Worm (Caenorhabditis elegans) whole organism, L1 larva: ENCODE measurements around the gene chw-1.

ENCODE experiments used
- aha-1 ChIP-seq: fragments of 150-350 bp; optimal IDR thresholded peaks from 2 replicates; lab custom pipeline; 2014; ENCODE audit warnings: missing biosample characterization, missing genetic modification characterization
- blmp-1 ChIP-seq: fragments of 150-350 bp; optimal IDR thresholded peaks from 2 replicates; lab custom pipeline; 2014; ENCODE audit warnings: missing biosample characterization, missing genetic modification characterization
- ceh-63 ChIP-seq: fragments of 200-800 bp; sonication (Bioruptor generic); optimal IDR thresholded peaks from 2 replicates; lab custom pipeline; 2018; ENCODE audit warnings: mild to moderate bottlenecking, missing genetic modification characterization, missing compliant biosample characterization
- ceh-90 ChIP-seq: sonication (generic microtip); optimal IDR thresholded peaks from 2 replicates; lab custom pipeline; 2016; ENCODE audit warnings: missing genetic modification characterization, missing compliant biosample characterization
- dsc-1 ChIP-seq: sonication (generic microtip); optimal IDR thresholded peaks from 2 replicates; lab custom pipeline; 2016; ENCODE audit warnings: mild to moderate bottlenecking, missing genetic modification characterization, missing compliant biosample characterization
- efl-3 ChIP-seq: fragments of 200-800 bp; sonication (Bioruptor generic); optimal IDR thresholded peaks from 2 replicates; lab custom pipeline; 2018; ENCODE audit warnings: mild to moderate bottlenecking, missing genetic modification characterization, missing compliant biosample characterization
- elt-2 ChIP-seq: sonication (generic microtip); optimal IDR thresholded peaks from 2 replicates; lab custom pipeline; 2016; ENCODE audit warnings: missing genetic modification characterization, mild to moderate bottlenecking, inconsistent platforms, missing compliant biosample characterization, missing genetic modification reagents
- elt-3 ChIP-seq, 6 experiments: fragments of 150-350 bp in 1 of 6; sonication (generic microtip); optimal IDR thresholded peaks; 2 replicates each; lab custom pipeline; 2017 to 2018; ENCODE audit warnings: missing biosample characterization in 6 of 6, missing genetic modification characterization in 6 of 6, inconsistent platforms in 1 of 6
- fkh-4 ChIP-seq: sonication (generic microtip); optimal IDR thresholded peaks from 2 replicates; lab custom pipeline; 2016; ENCODE audit warnings: missing compliant biosample characterization, missing genetic modification characterization, borderline replicate concordance
- fos-1 ChIP-seq: fragments of 150-350 bp; optimal IDR thresholded peaks from 2 replicates; lab custom pipeline; 2014; ENCODE audit warnings: missing biosample characterization, missing genetic modification characterization
- grh-1 ChIP-seq: fragments of 200-800 bp; sonication (Bioruptor generic); IDR thresholded peaks from 2 replicates; pipeline ENCODE4 v1.3.6; 2022; ENCODE audit warnings: missing genetic modification reagents, missing genetic modification characterization, missing compliant biosample characterization
- lin-14 ChIP-seq: fragments of 200-800 bp; sonication (Bioruptor generic); optimal IDR thresholded peaks from 2 replicates; lab custom pipeline; 2018; ENCODE audit warnings: mild to moderate bottlenecking, missing genetic modification characterization, moderate library complexity, missing compliant biosample characterization
- lin-15B ChIP-seq: fragments of 150-350 bp; sonication (generic microtip); optimal IDR thresholded peaks from 3 replicates; lab custom pipeline; 2014; ENCODE audit warnings: missing biosample characterization, missing genetic modification characterization
- lin-35 ChIP-seq, 2 experiments: fragments of 150-350 bp; optimal IDR thresholded peaks; 2 replicates each; lab custom pipeline; 2014; ENCODE audit warnings: missing biosample characterization in 2 of 2, missing genetic modification characterization in 2 of 2, missing genetic modification reagents in 2 of 2
- lsy-2 ChIP-seq, 2 experiments: fragments of 150-350 bp; optimal IDR thresholded peaks; 2 replicates each; lab custom pipeline; 2014; ENCODE audit warnings: missing biosample characterization in 2 of 2, missing genetic modification characterization in 2 of 2
- mab-9 ChIP-seq: fragments of 200-800 bp; sonication (Bioruptor generic); IDR thresholded peaks from 2 replicates; pipeline ENCODE4 v1.3.6; 2022; ENCODE audit warnings: missing genetic modification reagents, missing genetic modification characterization, missing compliant biosample characterization
- mdl-1 ChIP-seq, 2 experiments: fragments of 150-350 bp; optimal IDR thresholded peaks; 2 replicates each; lab custom pipeline; 2014 to 2017; ENCODE audit warnings: missing biosample characterization in 2 of 2, missing genetic modification characterization in 2 of 2, inconsistent platforms in 1 of 2
- mef-2 ChIP-seq: fragments of 150-350 bp; optimal IDR thresholded peaks from 2 replicates; lab custom pipeline; 2014; ENCODE audit warnings: missing biosample characterization, missing genetic modification characterization
- nhr-19 ChIP-seq: fragments of 200-800 bp; sonication (Bioruptor generic); conservative IDR thresholded peaks from 2 replicates; pipeline ENCODE4 v1.3.6; 2022; ENCODE audit warnings: missing genetic modification characterization, missing compliant biosample characterization
- nhr-20 ChIP-seq: sonication (generic microtip); optimal IDR thresholded peaks from 2 replicates; lab custom pipeline; 2016; ENCODE audit warnings: mild to moderate bottlenecking, missing genetic modification characterization, missing compliant biosample characterization
- nhr-237 ChIP-seq: fragments of 150-350 bp; optimal IDR thresholded peaks from 2 replicates; lab custom pipeline; 2014; ENCODE audit warnings: missing biosample characterization, missing genetic modification characterization
- nhr-47 ChIP-seq: sonication (generic microtip); optimal IDR thresholded peaks from 2 replicates; lab custom pipeline; 2016; ENCODE audit warnings: mild to moderate bottlenecking, missing genetic modification characterization, moderate library complexity, missing compliant biosample characterization
- nhr-71 ChIP-seq: sonication (generic microtip); optimal IDR thresholded peaks from 2 replicates; lab custom pipeline; 2016; ENCODE audit warnings: mild to moderate bottlenecking, missing genetic modification characterization, moderate library complexity, missing compliant biosample characterization
- nhr-76 ChIP-seq: sonication (generic microtip); optimal IDR thresholded peaks from 2 replicates; lab custom pipeline; 2017; ENCODE audit warnings: missing biosample characterization, missing genetic modification characterization
- nhr-77 ChIP-seq: fragments of 150-350 bp; optimal IDR thresholded peaks from 2 replicates; lab custom pipeline; 2014; ENCODE audit warnings: missing biosample characterization, missing genetic modification characterization
- nhr-85 ChIP-seq: sonication (generic microtip); peaks from one replicate; lab custom pipeline; 2016; ENCODE audit warnings: missing genetic modification characterization, inconsistent platforms, missing compliant biosample characterization
- pqm-1 ChIP-seq: sonication (generic microtip); optimal IDR thresholded peaks from 3 replicates; lab custom pipeline; 2017; ENCODE audit warnings: missing biosample characterization, missing genetic modification characterization
- skn-1 ChIP-seq: fragments of 150-350 bp; optimal IDR thresholded peaks from 2 replicates; lab custom pipeline; 2014; ENCODE audit warnings: missing biosample characterization, missing genetic modification characterization
- snu-23 ChIP-seq: sonication (generic microtip); optimal IDR thresholded peaks from 2 replicates; lab custom pipeline; 2016; ENCODE audit warnings: missing genetic modification characterization, missing compliant biosample characterization
- sptf-1 ChIP-seq: fragments of 150-350 bp; optimal IDR thresholded peaks from 2 replicates; lab custom pipeline; 2014; ENCODE audit warnings: missing biosample characterization, missing genetic modification characterization
- sup-37 ChIP-seq: fragments of 200-800 bp; sonication (Bioruptor generic); optimal IDR thresholded peaks from 2 replicates; lab custom pipeline; 2018; ENCODE audit warnings: mild to moderate bottlenecking, missing genetic modification characterization, missing compliant biosample characterization
- tlp-1 ChIP-seq: fragments of 150-350 bp; optimal IDR thresholded peaks from 2 replicates; lab custom pipeline; 2014; ENCODE audit warnings: missing biosample characterization, missing genetic modification characterization
- unc-130 ChIP-seq: fragments of 150-350 bp; optimal IDR thresholded peaks from 2 replicates; lab custom pipeline; 2017; ENCODE audit warnings: missing biosample characterization, missing genetic modification characterization, inconsistent platforms
- unc-86 ChIP-seq: sonication (generic microtip); optimal IDR thresholded peaks from 2 replicates; lab custom pipeline; 2016; ENCODE audit warnings: missing genetic modification characterization, missing compliant biosample characterization
- vab-15 ChIP-seq: sonication (generic microtip); optimal IDR thresholded peaks from 2 replicates; lab custom pipeline; 2017; ENCODE audit warnings: missing genotype, mild to moderate bottlenecking, missing genetic modification characterization, missing compliant biosample characterization
- xbp-1 ChIP-seq: sonication (generic microtip); optimal IDR thresholded peaks from 2 replicates; lab custom pipeline; 2016; ENCODE audit warnings: missing genetic modification characterization, missing compliant biosample characterization
- zip-4 ChIP-seq: fragments of 200-800 bp; sonication (Bioruptor generic); optimal IDR thresholded peaks from 2 replicates; lab custom pipeline; 2018; ENCODE audit warnings: mild to moderate bottlenecking, missing genetic modification characterization, moderate library complexity, missing compliant biosample characterization

Gene chw-1

DNA sequence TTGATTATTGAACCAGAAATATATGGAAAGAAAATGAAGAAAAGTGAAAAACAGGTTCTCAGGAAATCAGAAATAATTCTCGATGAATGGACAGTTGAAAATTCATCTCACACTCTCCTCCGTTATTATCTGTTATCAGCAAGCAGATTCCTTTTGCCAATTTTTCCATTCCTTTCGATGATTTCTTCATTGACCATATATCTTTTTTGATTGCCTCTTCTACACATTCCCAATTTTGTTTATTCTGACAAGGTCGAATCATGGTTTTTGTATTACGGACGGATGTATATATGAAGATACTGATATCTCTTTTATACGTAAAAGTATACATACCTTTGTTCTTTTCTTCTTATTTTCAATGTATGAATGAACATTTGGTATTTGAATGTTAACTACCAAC lies 1.4 kb upstream of the chw-1 start:
- TF ChIP-seq mdl-1 (tag; optimal IDR thresholded peaks at IDR 0.05; lab: Kevin White, UChicago) = no peak
- TF ChIP-seq blmp-1 (tag; lab: Kevin White, UChicago) = peak; percentile 70
- peak; percentile 74 for TF ChIP-seq lin-14 (GFP tag; lab: Kevin White, UChicago)
- TF ChIP-seq grh-1 = peak; percentile 24; the same call in 1 of the 2 replicates
- TF ChIP-seq nhr-20 (tag; lab: Kevin White, UChicago) = peak; percentile 31
- peak in 1 of 2 experiments; percentile 29 for TF ChIP-seq lsy-2 (tag; optimal IDR thresholded peaks at IDR 0.05; lab: Kevin White, UChicago)
- TF ChIP-seq nhr-71 (tag; lab: Kevin White, UChicago) = peak; percentile 37
- TF ChIP-seq nhr-85 (tag; lab: Kevin White, UChicago) = peak; percentile 90
- no peak; the same call in 1 of the 2 replicates for TF ChIP-seq nhr-19 (GFP tag; lab: Robert Waterston, UW)
- peak in 3 of 6 experiments; percentile 25 to 86 (median 69) for TF ChIP-seq elt-3 (tag; optimal IDR thresholded peaks at IDR 0.05; lab: Kevin White, UChicago)
- no peak for TF ChIP-seq zip-4 (GFP tag; lab: Kevin White, UChicago)
- no peak for TF ChIP-seq mab-9
- TF ChIP-seq lin-15B (tag; lab: Kevin White, UChicago) = no peak
- peak; percentile 30 for TF ChIP-seq snu-23 (GFP tag; lab: Kevin White, UChicago)
- TF ChIP-seq vab-15 (tag; lab: Kevin White, UChicago) = no peak

- TF ChIP-seq unc-86 (tag; lab: Kevin White, UChicago) = no peak
- TF ChIP-seq efl-3 = no peak
- no peak for TF ChIP-seq unc-130
- TF ChIP-seq mab-9 = no peak
- TF ChIP-seq nhr-237 (tag; lab: Kevin White, UChicago) = no peak
- no peak for TF ChIP-seq nhr-77 (tag; lab: Kevin White, UChicago)
- TF ChIP-seq fos-1 (tag; lab: Kevin White, UChicago) = no peak
- no peak for TF ChIP-seq tlp-1 (tag; lab: Kevin White, UChicago)
- TF ChIP-seq sptf-1 (tag; lab: Kevin White, UChicago) = no peak
- TF ChIP-seq elt-2 (tag; lab: Kevin White, UChicago) = no peak
- TF ChIP-seq xbp-1 (tag; lab: Kevin White, UChicago) = no peak
- no peak for TF ChIP-seq ceh-90 (tag; lab: Kevin White, UChicago)
Measured at ce11 chrV:10463276-10463675, 1.2 kb downstream of the chw-1 start, which contains the start of gene F22E12.3. Gene F22E12.3, minus strand, starts transcription at chrV:10463376.

ce11 chrV:10464160-10464559 lies 2.1 kb downstream of the chw-1 start:
- TF ChIP-seq nhr-47 (tag; lab: Kevin White, UChicago) (no peak), tlp-1 (tag; lab: Kevin White, UChicago) (no peak), nhr-76 (tag; lab: Kevin White, UChicago) (no peak), nhr-85 (tag; lab: Kevin White, UChicago) (peak; percentile 61), pqm-1 (tag; lab: Kevin White, UChicago) (no peak), ceh-90 (tag; lab: Kevin White, UChicago) (no peak), fkh-4 (tag; lab: Kevin White, UChicago) (peak; percentile 87), dsc-1 (tag; lab: Kevin White, UChicago) (peak; percentile 96), lin-15B (tag; lab: Kevin White, UChicago) (no peak), efl-3 (no peak), mef-2 (tag; lab: Kevin White, UChicago) (no peak), aha-1 (tag; lab: Kevin White, UChicago) (no peak), skn-1 (tag; lab: Kevin White, UChicago) (no peak), lin-35 (GFP tag; optimal IDR thresholded peaks at IDR 0.05; lab: Kevin White, UChicago) (no peak), elt-2 (tag; lab: Kevin White, UChicago) (no peak), sup-37 (GFP tag; lab: Kevin White, UChicago) (no peak), ceh-63 (GFP tag; lab: Kevin White, UChicago) (no peak)
- TF ChIP-seq, all 84 proteins: peak for 3
